Fruit fly (Drosophila melanogaster): Measurements from ENCODE around the gene Ekar.

The Ekar gene

DNA sequence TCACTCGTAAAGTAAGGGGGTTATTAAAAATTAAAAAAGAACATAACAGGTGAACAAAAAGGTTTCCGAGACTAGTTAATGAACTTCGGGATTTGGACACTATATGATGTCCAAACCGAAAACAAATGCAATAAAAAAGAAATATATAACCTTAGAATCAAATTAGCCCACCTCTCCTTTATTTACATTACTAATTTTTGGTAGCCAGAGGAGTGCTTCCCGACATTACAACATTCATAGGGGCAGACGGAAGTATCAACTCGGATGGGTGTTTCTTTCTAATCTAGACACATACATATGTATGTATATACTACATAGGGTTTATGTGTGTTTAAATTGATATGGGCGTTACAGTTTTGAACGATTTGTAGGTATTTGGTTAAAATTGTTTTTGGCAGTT, 15.7 kb upstream of the Ekar start:
- no peak for TF ChIP-seq Ets98B (GFP tag; IDR thresholded peaks at IDR 0.05)
- TF ChIP-seq CG32121 (GFP tag; IDR thresholded peaks at IDR 0.05) = no peak
- TF ChIP-seq CG10348 (GFP tag; IDR thresholded peaks at IDR 0.05) = no peak
- TF ChIP-seq CG8159 (tag; optimal IDR thresholded peaks at IDR 0.05) = no peak
- TF ChIP-seq CG8301 (tag; optimal IDR thresholded peaks at IDR 0.05) = no peak
- TF ChIP-seq EcR (GFP tag; optimal IDR thresholded peaks at IDR 0.05) = no peak
- no peak for TF ChIP-seq CG34367 (tag; optimal IDR thresholded peaks at IDR 0.05)
- TF ChIP-seq D1 (tag; optimal IDR thresholded peaks at IDR 0.05) = no peak
- no peak for TF ChIP-seq CG4496 (GFP tag; IDR thresholded peaks at IDR 0.05)
- TF ChIP-seq CG13204 (GFP tag; optimal IDR thresholded peaks at IDR 0.05) = no peak
- TF ChIP-seq Snoo (tag; optimal IDR thresholded peaks at IDR 0.05) = no peak
- no peak for TF ChIP-seq CG12605 (GFP tag; IDR thresholded peaks at IDR 0.05)
- TF ChIP-seq fd96Ca (GFP tag; IDR thresholded peaks at IDR 0.05) = no peak
- no peak for TF ChIP-seq Pif1B (GFP tag; optimal IDR thresholded peaks at IDR 0.05)
- no peak for TF ChIP-seq rn (GFP tag; IDR thresholded peaks at IDR 0.05)
- no peak for TF ChIP-seq Pif1A (GFP tag; optimal IDR thresholded peaks at IDR 0.05)
- no peak for TF ChIP-seq CG14655 (GFP tag; optimal IDR thresholded peaks at IDR 0.05)
- TF ChIP-seq CG17806 (tag; optimal IDR thresholded peaks at IDR 0.05) = no peak

DNA sequence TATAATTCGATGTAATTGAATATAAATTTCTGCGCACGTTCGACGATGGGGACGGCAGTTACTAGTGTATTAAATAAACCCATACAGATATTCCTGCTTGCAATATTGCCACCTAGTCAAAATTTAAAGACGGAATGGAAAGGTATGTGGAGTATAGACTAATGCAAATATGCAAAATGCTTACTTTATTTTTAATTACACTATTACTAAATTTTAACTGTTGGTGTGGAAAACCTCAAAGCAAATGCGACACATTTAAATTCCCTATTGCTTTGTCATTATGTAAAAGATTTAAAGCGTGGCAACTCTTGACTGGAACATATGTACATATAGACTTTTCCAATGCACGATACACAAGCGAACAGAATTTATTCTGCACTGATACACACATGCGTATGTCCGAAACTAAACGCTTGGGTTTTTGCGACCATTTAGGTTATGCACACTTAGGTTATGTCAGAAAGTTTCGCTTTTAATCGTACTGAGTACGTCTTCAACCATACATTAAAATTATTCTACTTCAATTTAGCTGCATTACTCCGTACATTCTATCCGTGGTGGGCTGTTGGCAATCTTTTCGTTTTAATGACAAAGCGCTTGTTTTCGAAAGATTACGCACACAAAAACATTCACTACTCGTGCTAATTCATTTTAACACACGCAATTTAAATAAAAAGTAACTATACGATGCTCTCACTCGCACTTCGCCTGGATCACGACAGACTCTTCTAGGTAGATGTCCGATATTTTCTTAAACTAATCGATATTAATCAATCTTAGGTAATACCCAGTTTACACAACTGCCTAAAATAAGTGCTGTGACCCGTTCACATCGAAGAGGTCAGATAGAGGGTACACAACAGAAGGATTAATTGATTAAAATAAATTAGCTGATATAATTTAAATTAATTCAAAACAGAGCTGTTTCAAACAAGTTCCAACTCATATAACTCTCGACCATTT, 13.8 kb upstream of the Ekar start, which contains the start of gene gw:
TSS of gene gw (minus strand) at position 725 of the 963 bp plus-strand sequence.
- TF ChIP-seq Pif1A (GFP tag; optimal IDR thresholded peaks at IDR 0.05) = peak; percentile 82
- TF ChIP-seq CG12605 (GFP tag; IDR thresholded peaks at IDR 0.05) = no peak
- peak; percentile 2 for TF ChIP-seq D1 (tag; optimal IDR thresholded peaks at IDR 0.05)
- peak; percentile 68 for TF ChIP-seq Ets98B (GFP tag; IDR thresholded peaks at IDR 0.05)
- TF ChIP-seq CG15710 (tag; optimal IDR thresholded peaks at IDR 0.05) = peak; percentile 68
- TF ChIP-seq CG34367 (tag; optimal IDR thresholded peaks at IDR 0.05) = peak; percentile 59
- peak; percentile 69; the same call in 1 of the 2 replicates for TF ChIP-seq CG32121 (GFP tag; IDR thresholded peaks at IDR 0.05)
- peak; percentile 13 for TF ChIP-seq CG8159 (tag; optimal IDR thresholded peaks at IDR 0.05)
- TF ChIP-seq Pif1B (GFP tag; optimal IDR thresholded peaks at IDR 0.05) = peak; percentile 71
- no peak for TF ChIP-seq CG13204 (GFP tag; optimal IDR thresholded peaks at IDR 0.05)
- TF ChIP-seq fd96Ca (GFP tag; IDR thresholded peaks at IDR 0.05) = no peak
- TF ChIP-seq CG4496 (GFP tag; IDR thresholded peaks at IDR 0.05) = no peak
- TF ChIP-seq CG17806 (tag; optimal IDR thresholded peaks at IDR 0.05) = peak; percentile 79
- peak; percentile 65 for TF ChIP-seq Snoo (tag; optimal IDR thresholded peaks at IDR 0.05)
- no peak for TF ChIP-seq rn (GFP tag; IDR thresholded peaks at IDR 0.05)
- TF ChIP-seq CG10348 (GFP tag; IDR thresholded peaks at IDR 0.05) = no peak
- no peak for TF ChIP-seq EcR (GFP tag; optimal IDR thresholded peaks at IDR 0.05)
- no peak for TF ChIP-seq CG14655 (GFP tag; optimal IDR thresholded peaks at IDR 0.05)
- peak; percentile 68 for TF ChIP-seq CG8301 (tag; optimal IDR thresholded peaks at IDR 0.05)
- peak; percentile 70 for TF ChIP-seq gl (tag; optimal IDR thresholded peaks at IDR 0.05)
- TF ChIP-seq CG9948 (tag; optimal IDR thresholded peaks at IDR 0.05) = peak; percentile 66

DNA sequence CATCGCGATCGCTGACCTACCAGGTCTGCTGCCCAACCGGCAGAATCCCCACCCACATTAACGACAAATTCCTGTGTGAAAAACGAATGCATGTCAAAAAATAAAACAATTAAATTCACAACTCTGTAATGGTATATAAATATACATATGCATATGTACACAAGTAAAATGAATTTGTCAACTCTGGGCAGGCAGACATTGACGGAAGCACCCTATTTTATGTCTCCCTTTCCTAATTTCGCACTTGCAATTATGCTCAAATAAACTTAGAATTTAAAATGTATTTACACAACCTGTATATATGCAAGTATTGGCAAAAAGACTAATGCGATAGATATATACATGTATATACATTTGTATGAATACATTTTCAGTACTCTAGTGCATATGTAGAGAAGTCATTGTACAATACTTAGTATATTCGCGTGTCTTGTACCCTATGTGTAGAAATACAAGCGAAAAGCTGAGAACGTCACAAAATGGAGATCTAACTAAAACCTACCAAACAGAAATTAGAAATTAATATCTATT, 12.8 kb upstream of the Ekar start:
- TF ChIP-seq EcR (GFP tag; optimal IDR thresholded peaks at IDR 0.05) = no peak
- TF ChIP-seq CG4496 (GFP tag; IDR thresholded peaks at IDR 0.05) = no peak
- TF ChIP-seq fd96Ca (GFP tag; IDR thresholded peaks at IDR 0.05) = no peak
- no peak for TF ChIP-seq Pif1A (GFP tag; optimal IDR thresholded peaks at IDR 0.05)
- no peak for TF ChIP-seq Pif1B (GFP tag; optimal IDR thresholded peaks at IDR 0.05)
- TF ChIP-seq Snoo (tag; optimal IDR thresholded peaks at IDR 0.05) = no peak

DNA sequence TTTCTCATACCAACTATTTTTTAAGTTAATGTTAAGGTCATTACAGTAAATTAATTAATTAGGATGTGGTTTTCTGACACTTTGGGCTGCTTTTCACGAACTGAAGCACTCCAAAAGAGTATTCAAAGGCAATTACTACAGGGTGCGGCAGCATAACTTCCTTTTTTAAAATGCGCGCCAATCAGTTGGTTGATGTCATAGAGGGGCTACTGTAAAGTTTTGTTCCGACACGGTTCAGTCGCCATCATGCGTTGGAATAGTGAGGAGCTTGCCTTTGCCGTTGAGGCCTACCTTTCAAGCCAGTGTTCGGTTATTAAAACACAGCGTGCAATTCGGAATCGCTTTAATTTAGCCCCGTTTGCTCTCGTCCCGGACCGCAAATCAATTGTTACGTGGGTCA, 1.0 kb upstream of the Ekar start:
- TF ChIP-seq CG12605 (GFP tag; IDR thresholded peaks at IDR 0.05) (no peak), CG9948 (tag; optimal IDR thresholded peaks at IDR 0.05) (no peak), Snoo (tag; optimal IDR thresholded peaks at IDR 0.05) (no peak), CG34367 (tag; optimal IDR thresholded peaks at IDR 0.05) (no peak), CG13204 (GFP tag; optimal IDR thresholded peaks at IDR 0.05) (no peak), rn (GFP tag; IDR thresholded peaks at IDR 0.05) (no peak), CG8159 (tag; optimal IDR thresholded peaks at IDR 0.05) (no peak)

- TF ChIP-seq CG10348 (GFP tag; IDR thresholded peaks at IDR 0.05) (no peak), Snoo (tag; optimal IDR thresholded peaks at IDR 0.05) (no peak), D1 (tag; optimal IDR thresholded peaks at IDR 0.05) (no peak)
These were observed 17.0 kb downstream of the Ekar start, which contains the start of gene Gat for dm6 chr4:629391-629790. Gat (plus strand) TSS chr4:629691.

DNA sequence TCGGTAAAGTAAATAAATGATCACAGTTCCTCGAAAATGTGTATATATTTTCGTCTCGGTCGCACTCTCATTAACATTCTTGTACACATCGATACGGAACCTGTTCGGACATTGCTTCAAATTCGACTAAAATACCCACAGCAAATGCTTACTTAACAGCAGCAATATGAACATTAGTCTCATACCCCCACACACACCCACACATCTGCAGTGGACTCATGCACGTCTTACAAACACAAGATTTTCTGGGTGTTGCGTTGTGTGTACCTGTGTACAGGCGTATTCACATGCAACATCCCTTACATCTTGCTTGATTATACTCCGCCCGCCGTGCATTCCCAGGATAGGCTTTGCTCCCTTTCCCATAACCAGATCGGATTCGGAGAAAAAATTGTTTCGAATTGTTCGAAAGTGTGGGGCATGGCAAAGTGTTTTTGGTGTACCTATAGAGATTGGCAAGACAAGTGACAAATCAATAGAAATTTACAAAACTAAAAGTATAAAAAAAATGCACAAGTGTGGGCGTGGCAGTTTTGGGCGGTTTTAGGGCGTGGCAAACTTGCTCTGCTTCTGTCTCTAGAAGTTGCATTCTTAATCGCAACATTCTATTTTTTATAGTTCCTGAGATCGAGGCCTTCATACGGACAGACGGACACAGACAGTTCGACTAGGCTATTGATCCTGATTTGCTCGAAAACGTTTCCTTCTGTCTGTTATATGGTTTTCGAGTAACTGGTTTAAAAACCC, 20.3 kb downstream of the Ekar start, which contains the start of gene mav:
TSS of gene mav (minus strand) at position 134 of the 747 bp plus-strand sequence.
- TF ChIP-seq D1 (tag; optimal IDR thresholded peaks at IDR 0.05) (peak; percentile 37), CG9948 (tag; optimal IDR thresholded peaks at IDR 0.05) (no peak)

Measured in whole organism, pupa.